Fruit fly (Drosophila melanogaster): Measurements from ENCODE around the gene ND-13B.

ND-13B gene

dm6 chr3L:10682725-10683367, 11.1 kb downstream of the ND-13B start (continued):
- TF ChIP-seq BEAF-32 (GFP tag; optimal IDR thresholded peaks at IDR 0.05) = peak; percentile 37
- TF ChIP-seq ash1 (GFP tag; optimal IDR thresholded peaks at IDR 0.05) = no peak
- peak; percentile 98 for TF ChIP-seq fd96Cb (tag; optimal IDR thresholded peaks at IDR 0.05)
- peak; percentile 98 for TF ChIP-seq Hand (GFP tag; optimal IDR thresholded peaks at IDR 0.05)
- peak; percentile 97 for TF ChIP-seq Chrac-16 (GFP tag; optimal IDR thresholded peaks at IDR 0.05)
- peak; percentile 95 for TF ChIP-seq Fer3 (tag; optimal IDR thresholded peaks at IDR 0.05)
- peak; percentile 94 for TF ChIP-seq CG5245 (GFP tag; optimal IDR thresholded peaks at IDR 0.05)
- TF ChIP-seq CG2889 (GFP tag; IDR thresholded peaks at IDR 0.05) = peak; percentile 92
- peak; percentile 95 for TF ChIP-seq twi (tag; optimal IDR thresholded peaks at IDR 0.05)
- TF ChIP-seq Ssrp (tag; optimal IDR thresholded peaks at IDR 0.05) = peak; percentile 99
- TF ChIP-seq scrt (GFP tag; optimal IDR thresholded peaks at IDR 0.05) = peak; percentile 94
- TF ChIP-seq bbx (GFP tag; IDR thresholded peaks at IDR 0.05; ENCODE audit: partially characterized antibody) = peak; percentile 14; the same call in 1 of the 2 replicates
- peak; percentile 15 for TF ChIP-seq pzg (GFP tag; optimal IDR thresholded peaks at IDR 0.05)
- TF ChIP-seq CG12155 (GFP tag; optimal IDR thresholded peaks at IDR 0.05) = peak; percentile 99
- peak; percentile 80 for TF ChIP-seq CG12769 (tag; optimal IDR thresholded peaks at IDR 0.05)
- peak; percentile 54 for TF ChIP-seq cg (GFP tag; optimal IDR thresholded peaks at IDR 0.05)
- TF ChIP-seq peb (GFP tag; IDR thresholded peaks at IDR 0.05) = peak; percentile 94
- TF ChIP-seq CG10209 (GFP tag; optimal IDR thresholded peaks at IDR 0.05) = peak; percentile 99
- TF ChIP-seq Meics (GFP tag; optimal IDR thresholded peaks at IDR 0.05) = peak; percentile 99
- TF ChIP-seq sens (GFP tag) = peak; percentile 98
- peak; percentile 96 to 97 for TF ChIP-seq bsh (GFP tag; optimal IDR thresholded peaks at IDR 0.05)
- TF ChIP-seq H2.0 (GFP tag; IDR thresholded peaks at IDR 0.05) = peak; percentile 95
- TF ChIP-seq eyg (GFP tag; optimal IDR thresholded peaks at IDR 0.05) = peak; percentile 39
- peak; percentile 97 for TF ChIP-seq CG7372 (GFP tag; IDR thresholded peaks at IDR 0.05)
- peak; percentile 99 for TF ChIP-seq odd (GFP tag; optimal IDR thresholded peaks at IDR 0.05)
- peak; percentile 97 for TF ChIP-seq CG10366 (GFP tag; IDR thresholded peaks at IDR 0.05)
- peak; percentile 96 for TF ChIP-seq CG32532 (GFP tag; IDR thresholded peaks at IDR 0.05)
- TF ChIP-seq CG6254 (GFP tag; optimal IDR thresholded peaks at IDR 0.05) = peak; percentile 94
- peak; percentile 68 for TF ChIP-seq CG4360 (GFP tag; IDR thresholded peaks at IDR 0.05)
- TF ChIP-seq CG8478 (optimal IDR thresholded peaks at IDR 0.05) = no peak
- peak; percentile 92 for TF ChIP-seq CG31388 (GFP tag; optimal IDR thresholded peaks at IDR 0.05)
- TF ChIP-seq CG7357 (GFP tag; IDR thresholded peaks at IDR 0.05) = peak; percentile 93
- TF ChIP-seq CG6791 (GFP tag; IDR thresholded peaks at IDR 0.05; ENCODE audit: partially characterized antibody) = 0 out of 3 replicates have a peak, but pooled peaks have one; percentile 37
- 0 out of 3 replicates have a peak, but pooled peaks have one; percentile 51 for TF ChIP-seq CG2199 (GFP tag; IDR thresholded peaks at IDR 0.05)
- peak; percentile 91 for TF ChIP-seq Poxn (GFP tag; IDR thresholded peaks at IDR 0.05)
- TF ChIP-seq Gug (GFP tag; IDR thresholded peaks at IDR 0.05) = peak; percentile 96
- peak; percentile 83 for TF ChIP-seq Optix (GFP tag; IDR thresholded peaks at IDR 0.05)
- peak; percentile 99 for TF ChIP-seq CG10543 (GFP tag; optimal IDR thresholded peaks at IDR 0.05)
- TF ChIP-seq croc (GFP tag; conservative IDR thresholded peaks at IDR 0.05) = peak; percentile 97
- TF ChIP-seq tin (GFP tag; optimal IDR thresholded peaks at IDR 0.05) = peak; percentile 97
- peak; percentile 97 for TF ChIP-seq Six4 (GFP tag; optimal IDR thresholded peaks at IDR 0.05)
- peak; percentile 91 for TF ChIP-seq zen (tag; optimal IDR thresholded peaks at IDR 0.05)
- TF ChIP-seq Xbp1 (GFP tag; optimal IDR thresholded peaks at IDR 0.05) = peak; percentile 97
- TF ChIP-seq al (GFP tag; IDR thresholded peaks at IDR 0.05) = peak; percentile 96
- TF ChIP-seq Hey (tag; optimal IDR thresholded peaks at IDR 0.05) = peak; percentile 100
- peak; percentile 98 for TF ChIP-seq HLH3B (GFP tag; IDR thresholded peaks at IDR 0.05)
- peak; percentile 46 for TF ChIP-seq btn (GFP tag; optimal IDR thresholded peaks at IDR 0.05)
- TF ChIP-seq Hmx (GFP tag; optimal IDR thresholded peaks at IDR 0.05) = peak; percentile 81
- peak; percentile 77 for TF ChIP-seq TFAM (GFP tag; optimal IDR thresholded peaks at IDR 0.05)
- TF ChIP-seq Med (GFP tag) = peak; percentile 90
